Fruit fly (Drosophila melanogaster) whole organism, embryonic: ENCODE results near the gene Iru.

ENCODE experiments used
- Abd-B ChIP-seq: fragments of 200-800 bp; sonication (Bioruptor generic); optimal IDR thresholded peaks from 2 replicates; lab custom pipeline; 2018; ENCODE audit warnings: missing biosample characterization, mild to moderate bottlenecking, missing genetic modification characterization, moderate library complexity
- BtbVII ChIP-seq: fragments of 200-800 bp; sonication (Bioruptor generic); optimal IDR thresholded peaks from 3 replicates; lab custom pipeline; 2017; ENCODE audit warnings: missing biosample characterization, mild to moderate bottlenecking, missing genetic modification characterization
- C15 ChIP-seq: fragments of 200-800 bp; sonication (Bioruptor generic); IDR thresholded peaks from 3 replicates; pipeline ENCODE4 v1.3.6; 2022; ENCODE audit warnings: missing biosample characterization, missing genetic modification characterization
- CG10462 ChIP-seq: fragments of 200-800 bp; sonication (Bioruptor generic); optimal IDR thresholded peaks from 2 replicates; lab custom pipeline; 2016; ENCODE audit warnings: missing biosample characterization, missing genetic modification characterization
- CG10654 ChIP-seq: fragments of 200-800 bp; sonication (Bioruptor generic); optimal IDR thresholded peaks from 2 replicates; lab custom pipeline; 2016; ENCODE audit warnings: missing biosample characterization, missing genetic modification characterization
- CG11085 ChIP-seq: fragments of 200-800 bp; sonication (Bioruptor generic); IDR thresholded peaks from 2 replicates; pipeline ENCODE4 v1.3.6; 2022; ENCODE audit warnings: missing biosample characterization, missing genetic modification characterization
- CG11723 ChIP-seq: fragments of 200-800 bp; sonication (Bioruptor generic); optimal IDR thresholded peaks from 2 replicates; lab custom pipeline; 2017; ENCODE audit warnings: missing biosample characterization, mild to moderate bottlenecking, missing genetic modification characterization
- CG15011 ChIP-seq: fragments of 200-800 bp; sonication (Bioruptor generic); optimal IDR thresholded peaks from 3 replicates; lab custom pipeline; 2018; ENCODE audit warnings: missing biosample characterization, mild to moderate bottlenecking, missing genetic modification characterization
- CG18476 ChIP-seq: fragments of 200-800 bp; sonication (Bioruptor generic); optimal IDR thresholded peaks from 2 replicates; lab custom pipeline; 2016; ENCODE audit warnings: missing biosample characterization, mild to moderate bottlenecking, missing genetic modification characterization
- CG6272 ChIP-seq: fragments of 200-800 bp; sonication (Bioruptor generic); IDR thresholded peaks from 2 replicates; pipeline ENCODE4 v1.3.6; 2022; ENCODE audit warnings: missing biosample characterization, missing genetic modification characterization
- CG6654 ChIP-seq: fragments of 200-800 bp; sonication (Bioruptor generic); optimal IDR thresholded peaks from 2 replicates; lab custom pipeline; 2017; ENCODE audit warnings: missing biosample characterization, mild to moderate bottlenecking, missing genetic modification characterization
- CG6683 ChIP-seq: fragments of 200-800 bp; sonication (Bioruptor generic); optimal IDR thresholded peaks from 2 replicates; lab custom pipeline; 2017; ENCODE audit warnings: missing biosample characterization, mild to moderate bottlenecking, missing genetic modification characterization, missing genetic modification reagents
- CG7745 ChIP-seq: fragments of 200-800 bp; sonication (Bioruptor generic); optimal IDR thresholded peaks from 2 replicates; lab custom pipeline; 2018; ENCODE audit warnings: missing biosample characterization, mild to moderate bottlenecking, missing genetic modification characterization, moderate library complexity
- CG8359 ChIP-seq: fragments of 200-800 bp; sonication (Bioruptor generic); optimal IDR thresholded peaks from 2 replicates; lab custom pipeline; 2017; ENCODE audit warnings: missing biosample characterization, mild to moderate bottlenecking, missing genetic modification characterization, borderline replicate concordance
- Camta ChIP-seq: fragments of 200-800 bp; sonication (Bioruptor generic); optimal IDR thresholded peaks from 2 replicates; lab custom pipeline; 2016; ENCODE audit warnings: missing biosample characterization, missing genetic modification characterization
- Dip2 ChIP-seq: fragments of 200-800 bp; sonication (Bioruptor generic); IDR thresholded peaks from 2 replicates; pipeline ENCODE4 v1.3.6; 2022; ENCODE audit warnings: missing biosample characterization, missing genetic modification characterization
- Dref ChIP-seq: fragments of 200-800 bp; sonication (Bioruptor generic); IDR thresholded peaks from 2 replicates; pipeline ENCODE4 v1.3.6; 2022; ENCODE audit warnings: missing biosample characterization, missing genetic modification characterization
- E2f1 ChIP-seq: fragments of 200-800 bp; sonication (Bioruptor generic); IDR thresholded peaks from 2 replicates; pipeline ENCODE4 v1.3.6; 2022; ENCODE audit warnings: missing biosample characterization, missing genetic modification characterization
- HLH54F ChIP-seq: fragments of 200-800 bp; sonication (Bioruptor generic); optimal IDR thresholded peaks from 3 replicates; lab custom pipeline; 2016; ENCODE audit warnings: missing biosample characterization, missing genetic modification characterization
- Jarid2 ChIP-seq: fragments of 200-800 bp; sonication (Bioruptor generic); optimal IDR thresholded peaks from 3 replicates; lab custom pipeline; 2017; ENCODE audit warnings: mild to moderate bottlenecking, missing biosample characterization, missing genetic modification reagents, missing genetic modification characterization
- Med ChIP-seq: fragments of 200-800 bp; sonication (Bioruptor generic); peaks from one replicate; lab custom pipeline; 2016; ENCODE audit warnings: missing biosample characterization, missing genetic modification characterization, mild to moderate bottlenecking, inconsistent platforms, moderate library complexity
- NC2α ChIP-seq: fragments of 200-800 bp; sonication (Bioruptor generic); optimal IDR thresholded peaks from 2 replicates; lab custom pipeline; 2016; ENCODE audit warnings: missing biosample characterization, missing genetic modification characterization
- Optix ChIP-seq: fragments of 200-800 bp; sonication (Bioruptor generic); IDR thresholded peaks from 3 replicates; pipeline ENCODE4 v1.3.6; 2022; ENCODE audit warnings: missing biosample characterization, missing genetic modification characterization
- PHDP ChIP-seq: fragments of 200-800 bp; sonication (Bioruptor generic); optimal IDR thresholded peaks from 3 replicates; lab custom pipeline; 2018; ENCODE audit warnings: missing biosample characterization, mild to moderate bottlenecking, missing genetic modification characterization, moderate library complexity
- Scr ChIP-seq: fragments of 200-800 bp; sonication (Bioruptor generic); IDR thresholded peaks from 2 replicates; pipeline ENCODE4 v1.3.6; 2022; ENCODE audit warnings: missing biosample characterization, missing genetic modification characterization; ENCODE audit not compliant: partially characterized antibody
- Sry-β ChIP-seq: fragments of 200-800 bp; sonication (Bioruptor generic); optimal IDR thresholded peaks from 2 replicates; lab custom pipeline; 2018; ENCODE audit warnings: missing biosample characterization, mild to moderate bottlenecking, missing genetic modification characterization, moderate library complexity
- bigmax ChIP-seq: fragments of 200-800 bp; sonication (Bioruptor generic); optimal IDR thresholded peaks from 2 replicates; lab custom pipeline; 2018; ENCODE audit warnings: missing biosample characterization, mild to moderate bottlenecking, missing genetic modification characterization
- cad ChIP-seq: fragments of >200 bp; optimal IDR thresholded peaks from 2 replicates; lab custom pipeline; 2017; ENCODE audit warnings: missing biosample characterization, missing genetic modification characterization
- cato ChIP-seq: fragments of 200-800 bp; sonication (Bioruptor generic); optimal IDR thresholded peaks from 2 replicates; lab custom pipeline; 2016; ENCODE audit warnings: missing biosample characterization, missing genetic modification characterization, borderline replicate concordance
- chm ChIP-seq: fragments of 200-800 bp; sonication (Bioruptor generic); IDR thresholded peaks from 2 replicates; pipeline ENCODE4 v1.3.6; 2022; ENCODE audit warnings: missing biosample characterization, missing genetic modification characterization
- corto ChIP-seq: fragments of 200-800 bp; sonication (Bioruptor generic); optimal IDR thresholded peaks from 2 replicates; lab custom pipeline; 2016; ENCODE audit warnings: missing biosample characterization, mild to moderate bottlenecking, missing genetic modification characterization, moderate library complexity
- crol ChIP-seq: fragments of 200-800 bp; sonication (Bioruptor generic); IDR thresholded peaks from 2 replicates; pipeline ENCODE4 v1.3.6; 2022; ENCODE audit warnings: missing biosample characterization, missing genetic modification characterization
- dimm ChIP-seq: fragments of 200-800 bp; sonication (Bioruptor generic); IDR thresholded peaks from 2 replicates; pipeline ENCODE4 v1.3.6; 2022; ENCODE audit warnings: missing biosample characterization, missing genetic modification characterization
- disco-r ChIP-seq: fragments of 200-800 bp; sonication (Bioruptor generic); optimal IDR thresholded peaks from 2 replicates; lab custom pipeline; 2016; ENCODE audit warnings: missing biosample characterization, missing genetic modification characterization
- dpn ChIP-seq, 2 experiments: fragments of 200-800 bp; sonication (Bioruptor generic); optimal IDR thresholded peaks; 3 replicates each; lab custom pipeline; 2016; ENCODE audit warnings: missing biosample characterization in 2 of 2, missing genetic modification characterization in 2 of 2
- fd64A ChIP-seq: fragments of 200-800 bp; sonication (Bioruptor generic); optimal IDR thresholded peaks from 3 replicates; lab custom pipeline; 2018; ENCODE audit warnings: missing biosample characterization, mild to moderate bottlenecking, missing genetic modification characterization
- gt ChIP-seq: fragments of 200-800 bp; sonication (Bioruptor generic); IDR thresholded peaks from 2 replicates; pipeline ENCODE4 v1.3.6; 2022; ENCODE audit warnings: missing biosample characterization, missing genetic modification characterization
- her ChIP-seq: fragments of 200-800 bp; sonication (Bioruptor generic); optimal IDR thresholded peaks from 2 replicates; lab custom pipeline; 2016; ENCODE audit warnings: missing biosample characterization, missing genetic modification characterization
- insv ChIP-seq, 2 experiments: fragments of 200-800 bp; sonication (Bioruptor generic); optimal IDR thresholded peaks; 3 replicates each; lab custom pipeline; 2016 to 2018; ENCODE audit warnings: missing biosample characterization in 2 of 2, missing genetic modification characterization in 2 of 2
- kni ChIP-seq: fragments of 200-800 bp; sonication (Bioruptor generic); optimal IDR thresholded peaks from 3 replicates; lab custom pipeline; 2017; ENCODE audit warnings: mild to moderate bottlenecking, missing biosample characterization, missing genetic modification reagents, missing genetic modification characterization
- lilli ChIP-seq: fragments of 200-800 bp; sonication (Bioruptor generic); optimal IDR thresholded peaks from 3 replicates; lab custom pipeline; 2016; ENCODE audit warnings: missing biosample characterization, missing genetic modification characterization
- peb ChIP-seq: fragments of 200-800 bp; sonication (Bioruptor generic); IDR thresholded peaks from 2 replicates; pipeline ENCODE4 v1.3.6; 2022; ENCODE audit warnings: missing biosample characterization, missing genetic modification characterization
- prd ChIP-seq, 3 experiments: fragments of >200 bp in 2 of 3; fragments of 200-800 bp in 1 of 3; sonication (Bioruptor generic) in 1 of 3; optimal IDR thresholded peaks in 2 of 3; IDR thresholded peaks in 1 of 3; 2 replicates in 2 of 3; 3 replicates in 1 of 3; pipeline versions ENCODE4 v1.3.6 to Lab custom; 2017 to 2022; ENCODE audit warnings: missing biosample characterization in 1 of 3, missing genetic modification characterization in 1 of 3
- sens-2 ChIP-seq: fragments of 200-800 bp; sonication (Bioruptor generic); IDR thresholded peaks from 2 replicates; pipeline ENCODE4 v1.3.6; 2022; ENCODE audit warnings: missing biosample characterization, missing genetic modification characterization
- slbo ChIP-seq: fragments of 200-800 bp; sonication (Bioruptor generic); IDR thresholded peaks from 2 replicates; pipeline ENCODE4 v1.3.6; 2022; ENCODE audit warnings: missing biosample characterization, missing genetic modification characterization
- tna ChIP-seq: fragments of 200-800 bp; sonication (Bioruptor generic); IDR thresholded peaks from 2 replicates; pipeline ENCODE4 v1.3.6; 2022; ENCODE audit warnings: missing biosample characterization, missing genetic modification characterization; ENCODE audit not compliant: partially characterized antibody
- vnd ChIP-seq: fragments of 200-800 bp; sonication (Bioruptor generic); IDR thresholded peaks from 3 replicates; pipeline ENCODE4 v1.3.6; 2022; ENCODE audit warnings: missing biosample characterization, missing genetic modification characterization; ENCODE audit not compliant: partially characterized antibody
- wek ChIP-seq: fragments of 200-800 bp; sonication (Bioruptor generic); optimal IDR thresholded peaks from 3 replicates; lab custom pipeline; 2018; ENCODE audit warnings: missing biosample characterization, mild to moderate bottlenecking, missing genetic modification characterization, moderate library complexity
- z ChIP-seq: fragments of 200-800 bp; sonication (Bioruptor generic); IDR thresholded peaks from 3 replicates; pipeline ENCODE4 v1.3.6; 2022; ENCODE audit warnings: missing biosample characterization, missing genetic modification characterization

Gene Iru

dm6 chr3R:9013765-9014380, 7.6 kb downstream of the Iru start (continued):
- TF ChIP-seq CG6683 (GFP tag; lab: Kevin White, UChicago): no peak
- TF ChIP-seq her: peak; percentile 19
- TF ChIP-seq NC2α (GFP tag; lab: Kevin White, UChicago): no peak
- no peak for TF ChIP-seq Abd-B (GFP tag; lab: Kevin White, UChicago)
- TF ChIP-seq Med (GFP tag; lab: Kevin White, UChicago): peak; percentile 91
- peak in 1 of 2 experiments; percentile 15 for TF ChIP-seq insv (GFP tag; optimal IDR thresholded peaks at IDR 0.05; lab: Kevin White, UChicago)
- TF ChIP-seq Dref (GFP tag; lab: Robert Waterston, UW): 0 out of 2 replicates have a peak, but pooled peaks have one; percentile 23
- TF ChIP-seq BtbVII: peak; percentile 8
- TF ChIP-seq CG11085 (GFP tag; lab: Robert Waterston, UW): no peak
- TF ChIP-seq CG11723 (GFP tag; lab: Kevin White, UChicago): no peak
- no peak for TF ChIP-seq z (GFP tag; lab: Robert Waterston, UW)
- TF ChIP-seq cato: no peak
- TF ChIP-seq C15 (GFP tag; lab: Robert Waterston, UW): no peak
- TF ChIP-seq crol (GFP tag; lab: Robert Waterston, UW): peak; percentile 99
- no peak for TF ChIP-seq vnd
- TF ChIP-seq HLH54F: peak; percentile 42
- no peak for TF ChIP-seq dimm (GFP tag; lab: Robert Waterston, UW)
- peak; percentile 82 for TF ChIP-seq lilli (GFP tag; lab: Kevin White, UChicago)
- TF ChIP-seq chm: peak; percentile 57; the same call in 1 of the 2 replicates
- no peak; the same call in 1 of the 2 replicates for TF ChIP-seq sens-2 (GFP tag; lab: Robert Waterston, UW)
- TF ChIP-seq slbo (GFP tag; lab: Robert Waterston, UW): peak; percentile 53; the same call in 1 of the 2 replicates
- TF ChIP-seq CG8359: no peak
- TF ChIP-seq dpn (GFP tag; optimal IDR thresholded peaks at IDR 0.05; lab: Kevin White, UChicago): peak; percentile 57 to 62
- TF ChIP-seq kni: peak; percentile 57
- peak; percentile 45 for TF ChIP-seq disco-r (GFP tag; lab: Kevin White, UChicago)
- peak; percentile 46; the same call in 1 of the 2 replicates for TF ChIP-seq Scr (GFP tag; lab: Robert Waterston, UW)
- TF ChIP-seq wek (GFP tag; lab: Kevin White, UChicago): no peak
- no peak for TF ChIP-seq CG7745 (tag; lab: Kevin White, UChicago)
- TF ChIP-seq Sry-β (GFP tag; lab: Kevin White, UChicago): no peak
- TF ChIP-seq CG10462: no peak
- TF ChIP-seq peb (GFP tag; lab: Robert Waterston, UW): 0 out of 2 replicates have a peak, but pooled peaks have one; percentile 6
- peak; percentile 8 for TF ChIP-seq PHDP (tag; lab: Kevin White, UChicago)
- 0 out of 2 replicates have a peak, but pooled peaks have one; percentile 11 for TF ChIP-seq E2f1 (GFP tag; lab: Robert Waterston, UW)
- no peak for TF ChIP-seq Optix (GFP tag; lab: Robert Waterston, UW)
- peak; percentile 17 for TF ChIP-seq CG18476 (GFP tag; lab: Kevin White, UChicago)
- TF ChIP-seq Camta (GFP tag; lab: Kevin White, UChicago): peak; percentile 44
- no peak for TF ChIP-seq prd (optimal IDR thresholded peaks at IDR 0.05; lab: Kevin White, UChicago)
- TF ChIP-seq prd (GFP tag; IDR thresholded peaks at IDR 0.05; lab: Robert Waterston, UW): peak; percentile 37; the same call in 1 of the 3 replicates
- TF ChIP-seq fd64A: no peak
- no peak for TF ChIP-seq CG6272 (GFP tag; lab: Robert Waterston, UW)
- no peak for TF ChIP-seq bigmax (GFP tag; lab: Kevin White, UChicago)
- TF ChIP-seq Dip2 (GFP tag; lab: Robert Waterston, UW): no peak
- TF ChIP-seq cad (GFP tag; lab: Kevin White, UChicago): no peak
- TF ChIP-seq CG10654 (GFP tag; lab: Kevin White, UChicago): peak; percentile 10
- peak; percentile 45 for TF ChIP-seq corto (GFP tag; lab: Kevin White, UChicago)
- no peak for TF ChIP-seq CG6654 (GFP tag; lab: Kevin White, UChicago)
- TF ChIP-seq gt (GFP tag; lab: Robert Waterston, UW): no peak
- TF ChIP-seq CG15011 (GFP tag; lab: Kevin White, UChicago): no peak
- no peak for TF ChIP-seq Jarid2 (GFP tag; lab: Kevin White, UChicago)
- no peak for TF ChIP-seq tna
